Worm (Caenorhabditis elegans): ENCODE results near the gene C13A2.4.
"Not testable (repeated sequence)": the region's sequence is repeated elsewhere in the genome, so short reads cannot be mapped to it uniquely, and the experiment has no call there.

The C13A2.4 gene

ce11 chrV:7295270-7295669 lies 16.1 kb downstream of the C13A2.4 start, which contains the start of gene F07G11.4:
TSS of gene F07G11.4 (minus strand) at chrV:7295370.
- TF ChIP-seq cebp-1 (GFP tag; IDR thresholded peaks at IDR 0.05) (no peak), cebp-1 (tag; optimal IDR thresholded peaks at IDR 0.05) (no peak), snpc-1.3 (tag; optimal IDR thresholded peaks at IDR 0.05; ENCODE audit: insufficient read depth) (no peak), efl-1 (GFP tag; optimal IDR thresholded peaks at IDR 0.05) (no peak), snpc-4 (GFP tag; optimal IDR thresholded peaks at IDR 0.05) (no peak), snpc-4 (tag; optimal IDR thresholded peaks at IDR 0.05) (no peak), ceh-100 (GFP tag; IDR thresholded peaks at IDR 0.05) (no peak), mcd-1 (GFP tag; IDR thresholded peaks at IDR 0.05) (no peak), unc-130 (GFP tag; optimal IDR thresholded peaks at IDR 0.05) (no peak)

- TF ChIP-seq tbx-9 (tag; optimal IDR thresholded peaks at IDR 0.05; ENCODE audit: borderline replicate concordance) (no peak), mxl-1 (tag; optimal IDR thresholded peaks at IDR 0.05) (no peak), snpc-1.1 (tag; optimal IDR thresholded peaks at IDR 0.05; ENCODE audit: insufficient read depth) (no peak), egl-44 (GFP tag; IDR thresholded peaks at IDR 0.05) (no peak), cebp-2 (GFP tag; IDR thresholded peaks at IDR 0.05) (no peak), hrde-1 (tag; optimal IDR thresholded peaks at IDR 0.05; ENCODE audit: borderline replicate concordance) (no peak), bed-1 (GFP tag; IDR thresholded peaks at IDR 0.05) (no peak), efl-1 (GFP tag; optimal IDR thresholded peaks at IDR 0.05) (no peak), unc-130 (GFP tag; optimal IDR thresholded peaks at IDR 0.05) (no peak), fkh-3 (tag; optimal IDR thresholded peaks at IDR 0.05) (no peak)
Observed at ce11 chrV:7297263-7297662, 18.1 kb downstream of the C13A2.4 start, which contains the start of gene srj-32. TSS of gene srj-32 (minus strand) at chrV:7297363.

- TF ChIP-seq hmg-1.2 (GFP tag; IDR thresholded peaks at IDR 0.05) (no peak), rpc-1 (optimal IDR thresholded peaks at IDR 0.05) (no peak), rpc-1 (tag; optimal IDR thresholded peaks at IDR 0.05) (no peak), Y67H2A.10 (GFP tag; conservative IDR thresholded peaks at IDR 0.05) (no peak), F22D6.2 (tag; optimal IDR thresholded peaks at IDR 0.05) (no peak), tbp1 (GFP tag; optimal IDR thresholded peaks at IDR 0.05) (no peak), nhr-179 (tag; optimal IDR thresholded peaks at IDR 0.05) (no peak), nhr-120 (GFP tag; IDR thresholded peaks at IDR 0.05) (no peak), sdz-38 (tag; optimal IDR thresholded peaks at IDR 0.05) (no peak), lir-1 (GFP tag; conservative IDR thresholded peaks at IDR 0.05) (no peak), mcd-1 (GFP tag; IDR thresholded peaks at IDR 0.05) (no peak), ztf-28 (GFP tag; IDR thresholded peaks at IDR 0.05) (no peak), snpc-3.4 (tag; optimal IDR thresholded peaks at IDR 0.05) (no peak), ztf-6 (GFP tag; IDR thresholded peaks at IDR 0.05) (no peak), egrh-3 (GFP tag; IDR thresholded peaks at IDR 0.05) (no peak), nfyb-1 (GFP tag; IDR thresholded peaks at IDR 0.05) (no peak), ceh-100 (GFP tag; IDR thresholded peaks at IDR 0.05) (no peak), ZK185.1 (tag; optimal IDR thresholded peaks at IDR 0.05; ENCODE audit: poor library complexity, severe bottlenecking) (no peak), Y53F4B.3 (GFP tag; IDR thresholded peaks at IDR 0.05) (no peak), ztf-3 (GFP tag; optimal IDR thresholded peaks at IDR 0.05) (no peak)
Observed at ce11 chrV:7298463-7298862, 19.3 kb downstream of the C13A2.4 start, which contains the start of gene F07G11.3. TSS of gene F07G11.3 (plus strand) at chrV:7298763.

- not testable (repeated sequence) for TF ChIP-seq nfya-1 (tag; optimal IDR thresholded peaks at IDR 0.05; ENCODE audit: borderline replicate concordance, insufficient read depth); zfh-2 (GFP tag; conservative IDR thresholded peaks at IDR 0.05); C06A6.2 (GFP tag; conservative IDR thresholded peaks at IDR 0.05)
Observed at ce11 chrV:7304506-7304905, 25.3 kb downstream of the C13A2.4 start, which contains the start of gene F07G11.2. TSS of gene F07G11.2 (plus strand) at chrV:7304806.

Data from whole organism, young adult.